Fruit fly (Drosophila melanogaster) whole organism, embryonic: Measurements from ENCODE around the gene kek6.

ENCODE experiments used
- Asciz ChIP-seq: fragments of 200-800 bp; sonication (Bioruptor generic); optimal IDR thresholded peaks from 2 replicates; lab custom pipeline; 2017; ENCODE audit warnings: missing biosample characterization, mild to moderate bottlenecking, missing genetic modification characterization, missing genetic modification reagents
- Atf-2 ChIP-seq: fragments of 200-800 bp; sonication (Bioruptor generic); optimal IDR thresholded peaks from 2 replicates; lab custom pipeline; 2016; ENCODE audit warnings: missing biosample characterization, missing genetic modification characterization
- Awh ChIP-seq: fragments of 200-800 bp; sonication (Bioruptor generic); IDR thresholded peaks from 2 replicates; pipeline ENCODE4, ENCODE4 v1.3.6; 2022; ENCODE audit warnings: missing biosample characterization, missing genetic modification characterization
- CG10267 ChIP-seq: fragments of 200-800 bp; sonication (Bioruptor generic); optimal IDR thresholded peaks from 2 replicates; lab custom pipeline; 2018; ENCODE audit warnings: missing biosample characterization, mild to moderate bottlenecking, missing genetic modification characterization, moderate library complexity
- CG10321 ChIP-seq: fragments of 200-800 bp; sonication (Bioruptor generic); IDR thresholded peaks from 2 replicates; pipeline ENCODE4 v1.3.6; 2022; ENCODE audit warnings: missing biosample characterization, missing genetic modification characterization
- CG10366 ChIP-seq: fragments of 200-800 bp; sonication (Bioruptor generic); IDR thresholded peaks from 2 replicates; pipeline ENCODE4 v1.3.6; 2022; ENCODE audit warnings: missing biosample characterization, missing genetic modification characterization
- CG11085 ChIP-seq: fragments of 200-800 bp; sonication (Bioruptor generic); IDR thresholded peaks from 2 replicates; pipeline ENCODE4 v1.3.6; 2022; ENCODE audit warnings: missing biosample characterization, missing genetic modification characterization
- CG12744 ChIP-seq: fragments of 200-800 bp; sonication (Bioruptor generic); optimal IDR thresholded peaks from 2 replicates; lab custom pipeline; 2016; ENCODE audit warnings: missing biosample characterization, missing genetic modification characterization
- CG12769 ChIP-seq: fragments of 200-800 bp; sonication (Bioruptor generic); optimal IDR thresholded peaks from 2 replicates; lab custom pipeline; 2019; ENCODE audit warnings: missing biosample characterization, mild to moderate bottlenecking, missing genetic modification characterization, moderate library complexity
- CG13123 ChIP-seq: fragments of 200-800 bp; sonication (Bioruptor generic); optimal IDR thresholded peaks from 2 replicates; lab custom pipeline; 2016; ENCODE audit warnings: missing biosample characterization, missing genetic modification characterization
- CG14965 ChIP-seq: fragments of 200-800 bp; sonication (Bioruptor generic); optimal IDR thresholded peaks from 2 replicates; lab custom pipeline; 2016; ENCODE audit warnings: missing biosample characterization, missing genetic modification characterization, borderline replicate concordance
- CG15479 ChIP-seq: fragments of 200-800 bp; sonication (Bioruptor generic); optimal IDR thresholded peaks from 3 replicates; lab custom pipeline; 2019; ENCODE audit warnings: missing biosample characterization, mild to moderate bottlenecking, missing genetic modification characterization, moderate library complexity
- CG17568 ChIP-seq: fragments of 200-800 bp; sonication (Bioruptor generic); optimal IDR thresholded peaks from 2 replicates; lab custom pipeline; 2018; ENCODE audit warnings: missing biosample characterization, mild to moderate bottlenecking, missing genetic modification characterization, moderate library complexity
- CG18476 ChIP-seq: fragments of 200-800 bp; sonication (Bioruptor generic); optimal IDR thresholded peaks from 2 replicates; lab custom pipeline; 2016; ENCODE audit warnings: missing biosample characterization, mild to moderate bottlenecking, missing genetic modification characterization
- CG2116 ChIP-seq: fragments of 200-800 bp; sonication (Bioruptor generic); optimal IDR thresholded peaks from 3 replicates; lab custom pipeline; 2018; ENCODE audit warnings: missing biosample characterization, mild to moderate bottlenecking, missing genetic modification characterization
- CG2889 ChIP-seq: fragments of 200-800 bp; sonication (Bioruptor generic); IDR thresholded peaks from 3 replicates; pipeline ENCODE4 v1.3.6; 2022; ENCODE audit warnings: missing biosample characterization, missing genetic modification characterization
- CG30431 ChIP-seq: fragments of 200-800 bp; sonication (Bioruptor generic); optimal IDR thresholded peaks from 2 replicates; lab custom pipeline; 2017; ENCODE audit warnings: missing biosample characterization, missing genetic modification characterization
- CG32767 ChIP-seq: fragments of 200-800 bp; sonication (Bioruptor generic); IDR thresholded peaks from 2 replicates; pipeline ENCODE4 v1.3.6; 2022; ENCODE audit warnings: missing biosample characterization, missing genetic modification characterization
- CG32772 ChIP-seq: fragments of 200-800 bp; sonication (Bioruptor generic); IDR thresholded peaks from 2 replicates; pipeline ENCODE4 v1.3.6; 2022; ENCODE audit warnings: missing biosample characterization, missing genetic modification characterization
- CG34376 ChIP-seq: fragments of 200-800 bp; sonication (Bioruptor generic); optimal IDR thresholded peaks from 2 replicates; lab custom pipeline; 2018; ENCODE audit warnings: missing biosample characterization, mild to moderate bottlenecking, missing genetic modification characterization
- CG34422 ChIP-seq: fragments of 200-800 bp; sonication (Bioruptor generic); IDR thresholded peaks from 3 replicates; pipeline ENCODE4 v1.3.6; 2022; ENCODE audit warnings: missing biosample characterization, missing genetic modification characterization
- CG3847 ChIP-seq: fragments of 200-800 bp; sonication (Bioruptor generic); IDR thresholded peaks from 2 replicates; pipeline ENCODE4 v1.3.6; 2022; ENCODE audit warnings: missing biosample characterization, missing genetic modification characterization
- CG4424 ChIP-seq: fragments of 200-800 bp; sonication (Bioruptor generic); optimal IDR thresholded peaks from 3 replicates; lab custom pipeline; 2016; ENCODE audit warnings: missing biosample characterization, missing genetic modification characterization
- CG5180 ChIP-seq: fragments of 200-800 bp; sonication (Bioruptor generic); optimal IDR thresholded peaks from 3 replicates; lab custom pipeline; 2017; ENCODE audit warnings: missing biosample characterization, missing genetic modification characterization, mild to moderate bottlenecking, moderate library complexity, missing genetic modification reagents
- CG7745 ChIP-seq: fragments of 200-800 bp; sonication (Bioruptor generic); optimal IDR thresholded peaks from 2 replicates; lab custom pipeline; 2018; ENCODE audit warnings: missing biosample characterization, mild to moderate bottlenecking, missing genetic modification characterization, moderate library complexity
- CG9797 ChIP-seq: fragments of 200-800 bp; sonication (Bioruptor generic); optimal IDR thresholded peaks from 3 replicates; lab custom pipeline; 2018; ENCODE audit warnings: missing biosample characterization, mild to moderate bottlenecking, missing genetic modification characterization
- CG9876 ChIP-seq: fragments of 200-800 bp; sonication (Bioruptor generic); optimal IDR thresholded peaks from 2 replicates; lab custom pipeline; 2016; ENCODE audit warnings: missing biosample characterization, missing genetic modification characterization
- CrebB ChIP-seq: fragments of 200-800 bp; sonication (Bioruptor generic); optimal IDR thresholded peaks from 3 replicates; lab custom pipeline; 2018; ENCODE audit warnings: missing biosample characterization, mild to moderate bottlenecking, missing genetic modification characterization
- Hr3 ChIP-seq: fragments of 200-800 bp; sonication (Bioruptor generic); optimal IDR thresholded peaks from 3 replicates; lab custom pipeline; 2016; ENCODE audit warnings: missing biosample characterization, missing genetic modification characterization
- Meics ChIP-seq: fragments of 200-800 bp; sonication (Bioruptor generic); optimal IDR thresholded peaks from 2 replicates; lab custom pipeline; 2017; ENCODE audit warnings: missing biosample characterization, mild to moderate bottlenecking, missing genetic modification characterization
- NC2β ChIP-seq: fragments of 200-800 bp; sonication (Bioruptor generic); optimal IDR thresholded peaks from 2 replicates; lab custom pipeline; 2016; ENCODE audit warnings: missing biosample characterization, missing genetic modification characterization
- Opbp ChIP-seq: fragments of 200-800 bp; sonication (Bioruptor generic); IDR thresholded peaks from 3 replicates; pipeline ENCODE4 v1.3.6; 2022; ENCODE audit warnings: missing biosample characterization, missing genetic modification characterization; ENCODE audit not compliant: partially characterized antibody
- bcd ChIP-seq: fragments of 200-800 bp; sonication (Bioruptor generic); optimal IDR thresholded peaks from 2 replicates; lab custom pipeline; 2017; ENCODE audit warnings: missing biosample characterization, mild to moderate bottlenecking, missing genetic modification characterization
- btn ChIP-seq: fragments of 200-800 bp; sonication (Bioruptor generic); optimal IDR thresholded peaks from 2 replicates; lab custom pipeline; 2016; ENCODE audit warnings: missing biosample characterization, missing genetic modification characterization
- cato ChIP-seq: fragments of 200-800 bp; sonication (Bioruptor generic); optimal IDR thresholded peaks from 2 replicates; lab custom pipeline; 2016; ENCODE audit warnings: missing biosample characterization, missing genetic modification characterization, borderline replicate concordance
- caup ChIP-seq: fragments of 200-800 bp; sonication (Bioruptor generic); optimal IDR thresholded peaks from 3 replicates; lab custom pipeline; 2017; ENCODE audit warnings: missing biosample characterization, mild to moderate bottlenecking, missing genetic modification characterization, moderate library complexity; ENCODE audit not compliant: severe bottlenecking
- chif ChIP-seq, 2 experiments: fragments of 200-800 bp; sonication (Bioruptor generic); optimal IDR thresholded peaks; 3 replicates each; lab custom pipeline; 2016; ENCODE audit warnings: missing biosample characterization in 2 of 2, missing genetic modification characterization in 2 of 2
- da ChIP-seq: fragments of 200-800 bp; sonication (Bioruptor generic); optimal IDR thresholded peaks from 2 replicates; lab custom pipeline; 2016; ENCODE audit warnings: missing biosample characterization, missing genetic modification characterization
- fd64A ChIP-seq: fragments of 200-800 bp; sonication (Bioruptor generic); optimal IDR thresholded peaks from 3 replicates; lab custom pipeline; 2018; ENCODE audit warnings: missing biosample characterization, mild to moderate bottlenecking, missing genetic modification characterization
- jumu ChIP-seq: fragments of 200-800 bp; sonication (Bioruptor generic); optimal IDR thresholded peaks from 3 replicates; lab custom pipeline; 2016; ENCODE audit warnings: missing biosample characterization, missing genetic modification characterization
- kah ChIP-seq: fragments of 200-800 bp; sonication (Bioruptor generic); optimal IDR thresholded peaks from 2 replicates; lab custom pipeline; 2018; ENCODE audit warnings: missing biosample characterization, mild to moderate bottlenecking, missing genetic modification characterization
- lov ChIP-seq, 2 experiments: fragments of 200-800 bp in 1 of 2; fragments of >200 bp in 1 of 2; sonication (Bioruptor generic) in 1 of 2; IDR thresholded peaks in 1 of 2; optimal IDR thresholded peaks in 1 of 2; 2 replicates in 1 of 2; 3 replicates in 1 of 2; pipeline versions ENCODE4 v1.3.6 to Lab custom; 2017 to 2022; ENCODE audit warnings: missing biosample characterization in 1 of 2, missing genetic modification characterization in 1 of 2
- oc ChIP-seq: fragments of 200-800 bp; sonication (Bioruptor generic); optimal IDR thresholded peaks from 2 replicates; lab custom pipeline; 2018; ENCODE audit warnings: missing biosample characterization, mild to moderate bottlenecking, missing genetic modification characterization, moderate library complexity
- rib ChIP-seq: fragments of 200-800 bp; sonication (Bioruptor generic); IDR thresholded peaks from 2 replicates; pipeline ENCODE4 v1.3.6; 2022; ENCODE audit warnings: missing biosample characterization, missing genetic modification characterization
- schlank ChIP-seq: fragments of 200-800 bp; sonication (Bioruptor generic); optimal IDR thresholded peaks from 2 replicates; lab custom pipeline; 2018; ENCODE audit warnings: missing biosample characterization, mild to moderate bottlenecking, missing genetic modification characterization
- shn ChIP-seq: fragments of 200-800 bp; sonication (Bioruptor generic); optimal IDR thresholded peaks from 3 replicates; lab custom pipeline; 2016; ENCODE audit warnings: missing biosample characterization, missing genetic modification characterization
- tup ChIP-seq: fragments of 200-800 bp; sonication (Bioruptor generic); optimal IDR thresholded peaks from 2 replicates; lab custom pipeline; 2016; ENCODE audit warnings: missing biosample characterization, mild to moderate bottlenecking, missing genetic modification characterization, moderate library complexity
- unpg ChIP-seq: fragments of 200-800 bp; sonication (Bioruptor generic); optimal IDR thresholded peaks from 3 replicates; lab custom pipeline; 2018; ENCODE audit warnings: missing biosample characterization, mild to moderate bottlenecking, missing genetic modification characterization, moderate library complexity

The kek6 gene

dm6 chr3R:31592256-31592879 is 29.6 kb upstream of the kek6 start, which contains the start of gene CG1774 (continued):
- peak; percentile 78 for TF ChIP-seq unpg (GFP tag; lab: Kevin White, UChicago)
- 0 out of 3 replicates have a peak, but pooled peaks have one; percentile 47 for TF ChIP-seq CG34422 (GFP tag; lab: Robert Waterston, UW)
- peak; percentile 62 to 74 for TF ChIP-seq chif (GFP tag; optimal IDR thresholded peaks at IDR 0.05; lab: Kevin White, UChicago)
- TF ChIP-seq CG13123 (GFP tag; lab: Kevin White, UChicago), result peak; percentile 11
- TF ChIP-seq cato (GFP tag; lab: Kevin White, UChicago), result peak; percentile 17
- no peak for TF ChIP-seq da (GFP tag; lab: Kevin White, UChicago)
- peak; percentile 90 for TF ChIP-seq caup
- TF ChIP-seq CG9876 (GFP tag; lab: Kevin White, UChicago), result peak; percentile 71
- TF ChIP-seq Asciz (GFP tag; lab: Kevin White, UChicago), result peak; percentile 53
- no peak for TF ChIP-seq lov (optimal IDR thresholded peaks at IDR 0.05; lab: Kevin White, UChicago)
- TF ChIP-seq lov (GFP tag; IDR thresholded peaks at IDR 0.05; lab: Robert Waterston, UW), result no peak
- peak; percentile 54 for TF ChIP-seq CrebB (tag; lab: Kevin White, UChicago)
- peak; percentile 36 for TF ChIP-seq btn
- TF ChIP-seq CG2116 (GFP tag; lab: Kevin White, UChicago), result peak; percentile 18
- TF ChIP-seq CG5180 (GFP tag; lab: Kevin White, UChicago), result peak; percentile 16
- no peak for TF ChIP-seq kah (GFP tag; lab: Kevin White, UChicago)
- TF ChIP-seq CG10366 (GFP tag; lab: Robert Waterston, UW), result peak; percentile 66
- peak; percentile 79 for TF ChIP-seq CG34376 (GFP tag; lab: Kevin White, UChicago)
- TF ChIP-seq CG32767 (GFP tag; lab: Robert Waterston, UW), result peak; percentile 35; the same call in 1 of the 2 replicates
- TF ChIP-seq CG9797 (GFP tag; lab: Kevin White, UChicago), result no peak
- peak; percentile 78 for TF ChIP-seq schlank
- TF ChIP-seq CG32772 (GFP tag; lab: Robert Waterston, UW), result peak; percentile 71; the same call in 1 of the 2 replicates
- TF ChIP-seq CG10321 (GFP tag; lab: Robert Waterston, UW), result 0 out of 2 replicates have a peak, but pooled peaks have one; percentile 32
- peak; percentile 60 for TF ChIP-seq CG4424 (GFP tag; lab: Kevin White, UChicago)
- peak; percentile 60 for TF ChIP-seq Atf-2 (GFP tag; lab: Kevin White, UChicago)
- TF ChIP-seq Meics (GFP tag; lab: Kevin White, UChicago), result peak; percentile 88
- TF ChIP-seq CG18476 (GFP tag; lab: Kevin White, UChicago), result peak; percentile 69
- peak; percentile 56; the same call in 1 of the 3 replicates for TF ChIP-seq CG2889 (GFP tag; lab: Robert Waterston, UW)
- TF ChIP-seq CG10267, result peak; percentile 57
- TF ChIP-seq CG12744 (GFP tag; lab: Kevin White, UChicago), result peak; percentile 79
- no peak for TF ChIP-seq CG15479 (GFP tag; lab: Kevin White, UChicago)
- TF ChIP-seq CG30431, result peak; percentile 43
- peak; percentile 47; the same call in 1 of the 2 replicates for TF ChIP-seq Awh (GFP tag; lab: Robert Waterston, UW)
- peak; percentile 10 for TF ChIP-seq CG14965 (GFP tag; lab: Kevin White, UChicago)
- no peak for TF ChIP-seq fd64A (GFP tag; lab: Kevin White, UChicago)
- TF ChIP-seq tup (GFP tag; lab: Kevin White, UChicago), result peak; percentile 24
- TF ChIP-seq oc (tag; lab: Kevin White, UChicago), result no peak
- peak; percentile 93 for TF ChIP-seq CG12769 (tag; lab: Kevin White, UChicago)
- TF ChIP-seq CG7745 (tag; lab: Kevin White, UChicago), result no peak
- TF ChIP-seq rib, result peak; percentile 87
- peak; percentile 59 for TF ChIP-seq CG17568 (GFP tag; lab: Kevin White, UChicago)
- TF ChIP-seq CG11085, result peak; percentile 61; the same call in 1 of the 2 replicates
- peak; percentile 22 for TF ChIP-seq shn
- peak; percentile 55 for TF ChIP-seq Hr3 (GFP tag; lab: Kevin White, UChicago)
- TF ChIP-seq bcd (GFP tag; lab: Kevin White, UChicago), result peak; percentile 82
- peak; percentile 69 for TF ChIP-seq CG3847 (GFP tag; lab: Robert Waterston, UW)
- peak; percentile 80 for TF ChIP-seq jumu (GFP tag; lab: Kevin White, UChicago)
- TF ChIP-seq NC2β (GFP tag; lab: Kevin White, UChicago), result peak; percentile 52
- TF ChIP-seq Opbp, result no peak
